Worm (Caenorhabditis elegans) whole organism, L2 larva: ENCODE data around the gene R10E11.6.

Experiments
- aly-2 ChIP-seq: fragments of 150-350 bp; optimal IDR thresholded peaks from 2 replicates; lab custom pipeline; 2014; ENCODE audit warnings: missing biosample characterization, missing genetic modification characterization
- blmp-1 ChIP-seq: sonication (generic microtip); optimal IDR thresholded peaks from 2 replicates; lab custom pipeline; 2017; ENCODE audit warnings: missing genetic modification characterization, mild to moderate bottlenecking, missing compliant biosample characterization, antibody characterized with exemption, moderate library complexity; ENCODE audit not compliant: insufficient read depth
- gmeb-1 ChIP-seq: fragments of 150-350 bp; optimal IDR thresholded peaks from 2 replicates; lab custom pipeline; 2014; ENCODE audit warnings: missing biosample characterization, missing genetic modification characterization
- lin-13 ChIP-seq: fragments of 150-350 bp; optimal IDR thresholded peaks from 2 replicates; lab custom pipeline; 2014; ENCODE audit warnings: missing biosample characterization, missing genetic modification reagents, missing genetic modification characterization
- nhr-11 ChIP-seq: fragments of 150-350 bp; optimal IDR thresholded peaks from 2 replicates; lab custom pipeline; 2014; ENCODE audit warnings: missing biosample characterization, missing genetic modification characterization
- nhr-12 ChIP-seq: fragments of 150-350 bp; optimal IDR thresholded peaks from 2 replicates; lab custom pipeline; 2014; ENCODE audit warnings: missing biosample characterization, missing genetic modification characterization
- nhr-23 ChIP-seq: fragments of 150-350 bp; optimal IDR thresholded peaks from 2 replicates; lab custom pipeline; 2014; ENCODE audit warnings: missing biosample characterization, missing genetic modification reagents, missing genetic modification characterization
- nhr-6 ChIP-seq: fragments of 150-350 bp; optimal IDR thresholded peaks from 2 replicates; lab custom pipeline; 2014; ENCODE audit warnings: missing biosample characterization, missing genetic modification characterization
- nhr-77 ChIP-seq: fragments of 150-350 bp; optimal IDR thresholded peaks from 2 replicates; lab custom pipeline; 2014; ENCODE audit warnings: missing biosample characterization, missing genetic modification characterization
- ztf-4 ChIP-seq: fragments of 150-350 bp; optimal IDR thresholded peaks from 2 replicates; lab custom pipeline; 2014; ENCODE audit warnings: missing biosample characterization, missing genetic modification characterization

DNA sequence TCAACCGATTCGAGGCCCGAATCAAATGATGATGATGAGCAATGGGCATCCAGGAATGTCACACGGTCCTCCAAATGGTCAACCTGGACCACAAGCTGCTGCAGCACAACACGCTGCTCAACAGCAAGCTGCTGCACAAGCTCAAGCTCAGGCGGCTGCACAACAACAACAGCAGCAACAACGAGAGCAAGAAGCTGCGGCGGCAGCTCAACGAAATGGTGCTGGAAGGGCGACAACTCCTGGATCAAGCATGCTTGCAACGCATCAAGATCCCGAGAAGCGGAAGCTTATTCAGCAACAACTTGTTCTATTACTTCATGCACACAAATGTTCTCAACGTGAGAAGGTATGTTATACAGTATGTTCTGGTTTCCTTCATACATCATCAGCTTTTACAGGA lies 14.8 kb upstream of the R10E11.6 start:
- TF ChIP-seq nhr-6 (tag; lab: Kevin White, UChicago) (no peak), ztf-4 (tag; lab: Kevin White, UChicago) (no peak), nhr-77 (tag; lab: Kevin White, UChicago) (no peak), gmeb-1 (no peak), nhr-12 (tag; lab: Kevin White, UChicago) (no peak), nhr-23 (tag; lab: Kevin White, UChicago) (no peak), blmp-1 (tag; lab: Kevin White, UChicago) (no peak), nhr-11 (tag; lab: Kevin White, UChicago) (no peak), aly-2 (no peak), lin-13 (GFP tag; lab: Kevin White, UChicago) (no peak)
